Worm (Caenorhabditis elegans): Measurements from ENCODE around the gene Y40H7A.4.
"Not testable (repeated sequence)": the region's sequence is repeated elsewhere in the genome, so short reads cannot be mapped to it uniquely, and the experiment has no call there.

Gene Y40H7A.4

ce11 chrIV:15188298-15188883 lies 13.1 kb upstream of the Y40H7A.4 start:
- TF ChIP-seq pes-1 (GFP tag; IDR thresholded peaks at IDR 0.05), result peak; percentile 52
- TF ChIP-seq tbx-11 (GFP tag; IDR thresholded peaks at IDR 0.05), result 0 out of 2 replicates have a peak, but pooled peaks have one; percentile 25
- TF ChIP-seq sea-1 (GFP tag; conservative IDR thresholded peaks at IDR 0.05), result peak; percentile 62; the same call in 1 of the 2 replicates

DNA sequence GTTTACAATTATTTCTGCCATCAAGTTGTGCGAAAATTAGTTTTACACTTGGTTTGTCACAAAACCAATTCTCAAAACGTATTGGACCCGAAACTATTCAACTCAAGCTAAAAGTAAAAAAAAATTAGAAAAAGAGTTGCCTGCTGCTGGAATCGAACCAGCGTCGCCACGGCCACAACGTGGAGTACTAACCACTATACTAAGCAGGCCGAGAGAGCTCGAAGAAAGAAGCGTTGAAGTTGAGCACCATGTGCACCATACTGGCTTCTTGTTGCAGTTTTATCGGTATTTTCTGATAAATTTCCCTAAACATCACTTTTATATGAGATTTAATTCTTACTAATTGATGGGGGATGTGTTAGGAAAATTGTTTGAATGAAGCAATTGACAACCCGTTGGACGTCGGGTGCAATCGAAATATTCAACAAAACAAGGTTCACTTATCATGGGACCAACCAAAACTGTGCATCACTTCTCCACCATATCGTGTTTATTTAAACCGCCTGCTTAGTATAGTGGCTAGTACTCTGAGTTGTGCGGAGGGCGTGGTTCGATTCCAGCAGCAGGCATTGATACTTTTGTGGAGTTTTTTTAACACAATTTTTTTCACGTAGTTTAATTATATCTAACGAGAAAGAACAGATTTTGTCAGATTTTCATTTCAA lies 12.3 kb upstream of the Y40H7A.4 start:
- TF ChIP-seq ama-1 (optimal IDR thresholded peaks at IDR 0.05) (no peak), pes-1 (GFP tag; IDR thresholded peaks at IDR 0.05) (no peak)

ce11 chrIV:15179615-15180014 lies 4.3 kb upstream of the Y40H7A.4 start, which contains the start of gene srd-23:
Gene srd-23, plus strand, starts transcription at chrIV:15179915.
- no peak for TF ChIP-seq ama-1 (optimal IDR thresholded peaks at IDR 0.05)
- TF ChIP-seq ets-7 (tag; optimal IDR thresholded peaks at IDR 0.05), result no peak
- no peak for TF ChIP-seq hmg-4 (GFP tag; optimal IDR thresholded peaks at IDR 0.05)
- no peak for TF ChIP-seq F13C5.2 (tag; optimal IDR thresholded peaks at IDR 0.05)
- TF ChIP-seq scrt-1 (GFP tag; IDR thresholded peaks at IDR 0.05), result no peak

DNA sequence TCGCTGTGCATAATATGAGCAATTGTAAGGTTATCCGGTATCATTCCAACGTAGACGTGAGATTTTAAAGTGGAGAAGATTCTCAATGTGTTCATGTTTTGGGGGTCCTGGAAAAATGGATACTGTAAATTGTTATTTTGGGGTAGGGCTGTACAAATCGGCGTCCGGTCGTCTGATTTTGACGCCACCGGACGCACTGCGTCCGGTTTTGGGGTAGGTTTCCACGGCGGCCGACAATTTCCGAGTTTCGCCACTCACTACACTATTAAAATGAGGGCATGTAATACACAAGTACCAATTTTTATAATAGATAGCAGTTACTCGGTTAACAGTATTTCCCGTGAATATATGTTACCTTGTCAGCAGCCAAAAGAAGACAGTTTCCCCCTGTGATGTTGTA lies 6.9 kb downstream of the Y40H7A.4 start:
- TF ChIP-seq tbx-11 (GFP tag; IDR thresholded peaks at IDR 0.05) (no peak), sea-1 (GFP tag; conservative IDR thresholded peaks at IDR 0.05) (no peak), tra-4 (tag; optimal IDR thresholded peaks at IDR 0.05) (no peak), hnd-1 (tag; optimal IDR thresholded peaks at IDR 0.05) (no peak), scrt-1 (GFP tag; IDR thresholded peaks at IDR 0.05) (no peak), ceh-36 (tag; optimal IDR thresholded peaks at IDR 0.05) (no peak), pes-1 (GFP tag; IDR thresholded peaks at IDR 0.05) (no peak), hmbx-1 (tag; optimal IDR thresholded peaks at IDR 0.05) (no peak), flt-1 (GFP tag; IDR thresholded peaks at IDR 0.05) (no peak), ceh-13 (GFP tag; optimal IDR thresholded peaks at IDR 0.05) (no peak), hmg-4 (GFP tag; optimal IDR thresholded peaks at IDR 0.05) (no peak), ama-1 (optimal IDR thresholded peaks at IDR 0.05) (no peak), ets-7 (tag; optimal IDR thresholded peaks at IDR 0.05) (no peak), F13C5.2 (tag; optimal IDR thresholded peaks at IDR 0.05) (no peak), aly-1 (tag; optimal IDR thresholded peaks at IDR 0.05) (no peak)

- no peak for TF ChIP-seq tbx-37 (GFP tag; conservative IDR thresholded peaks at IDR 0.05)
Measured at ce11 chrIV:15165602-15166001, 9.7 kb downstream of the Y40H7A.4 start.

- TF ChIP-seq B0310.2 (tag; optimal IDR thresholded peaks at IDR 0.05) (no peak), ceh-36 (tag; optimal IDR thresholded peaks at IDR 0.05) (no peak), tra-4 (tag; optimal IDR thresholded peaks at IDR 0.05) (no peak), ets-7 (tag; optimal IDR thresholded peaks at IDR 0.05) (no peak), ama-1 (optimal IDR thresholded peaks at IDR 0.05) (no peak), F13C5.2 (tag; optimal IDR thresholded peaks at IDR 0.05) (no peak), aly-1 (tag; optimal IDR thresholded peaks at IDR 0.05) (no peak), hmg-4 (GFP tag; optimal IDR thresholded peaks at IDR 0.05) (no peak), flt-1 (GFP tag; IDR thresholded peaks at IDR 0.05) (no peak), scrt-1 (GFP tag; IDR thresholded peaks at IDR 0.05) (no peak), tbx-11 (GFP tag; IDR thresholded peaks at IDR 0.05) (no peak), ceh-13 (GFP tag; optimal IDR thresholded peaks at IDR 0.05) (no peak), hmbx-1 (tag; optimal IDR thresholded peaks at IDR 0.05) (no peak)
Measured at ce11 chrIV:15147104-15147503, 28.2 kb downstream of the Y40H7A.4 start, which contains the start of gene str-78. Gene str-78, minus strand, starts transcription at chrIV:15147204.

DNA sequence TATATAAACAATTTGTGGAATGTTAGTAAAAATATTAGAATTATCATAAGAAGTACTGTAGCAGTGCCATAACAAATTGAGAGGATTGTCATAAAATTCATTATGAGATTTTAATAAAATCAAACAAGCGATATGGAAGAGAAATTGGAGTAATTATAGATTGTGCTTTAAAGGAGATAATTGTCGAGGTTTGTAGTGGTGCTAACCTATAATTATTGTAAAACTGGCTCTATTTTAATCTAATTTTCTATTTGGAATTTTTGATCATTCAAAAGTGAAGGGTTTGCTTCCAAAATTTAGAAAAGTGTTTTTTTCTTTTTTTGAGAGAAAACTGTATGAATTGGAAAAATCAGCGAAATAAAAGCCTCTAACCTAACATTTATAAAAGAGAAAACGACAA lies 34.5 kb downstream of the Y40H7A.4 start, which contains the start of gene srg-51:
Gene srg-51 (minus strand): TSS at position 101 of the 400 bp plus-strand sequence.
- TF ChIP-seq tbx-37 (GFP tag; conservative IDR thresholded peaks at IDR 0.05), result no peak

- not testable (repeated sequence) for TF ChIP-seq B0310.2 (tag; optimal IDR thresholded peaks at IDR 0.05); tbx-37 (GFP tag; conservative IDR thresholded peaks at IDR 0.05); ceh-13 (GFP tag; optimal IDR thresholded peaks at IDR 0.05)
Measured at ce11 chrIV:15133899-15134298, 41.4 kb downstream of the Y40H7A.4 start, which contains the start of gene M199.8. Gene M199.8, minus strand, starts transcription at chrIV:15133999.

DNA sequence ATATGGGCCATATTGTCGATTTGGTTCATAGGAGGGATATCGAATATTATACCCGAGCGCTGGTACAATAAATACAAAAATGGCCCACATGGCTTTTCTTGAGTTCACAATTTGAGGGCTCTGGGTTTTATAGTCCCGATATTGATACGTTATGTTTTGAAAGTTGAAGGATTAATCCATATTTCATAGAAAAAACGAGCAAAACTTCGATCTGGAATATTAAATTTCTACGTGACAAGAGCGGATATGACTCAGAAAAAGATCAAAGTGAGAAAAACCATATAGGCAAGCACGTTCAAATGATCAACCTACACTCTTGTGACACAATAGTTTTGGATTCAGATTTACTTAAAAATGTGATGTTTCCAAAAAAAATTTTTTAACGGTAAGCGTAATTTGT lies 43.6 kb downstream of the Y40H7A.4 start, which contains the start of gene col-135:
Gene col-135 (minus strand): TSS at position 101 of the 400 bp plus-strand sequence.
- no peak for TF ChIP-seq aly-1 (tag; optimal IDR thresholded peaks at IDR 0.05)
- TF ChIP-seq tbx-11 (GFP tag; IDR thresholded peaks at IDR 0.05), result no peak
- no peak for TF ChIP-seq flt-1 (GFP tag; IDR thresholded peaks at IDR 0.05)
- no peak for TF ChIP-seq pes-1 (GFP tag; IDR thresholded peaks at IDR 0.05)
- no peak for TF ChIP-seq B0310.2 (tag; optimal IDR thresholded peaks at IDR 0.05)
- no peak for TF ChIP-seq scrt-1 (GFP tag; IDR thresholded peaks at IDR 0.05)
- no peak for TF ChIP-seq ceh-36 (tag; optimal IDR thresholded peaks at IDR 0.05)
- TF ChIP-seq hnd-1 (tag; optimal IDR thresholded peaks at IDR 0.05), result no peak
- TF ChIP-seq hmbx-1 (tag; optimal IDR thresholded peaks at IDR 0.05), result no peak
- no peak for TF ChIP-seq ceh-13 (GFP tag; optimal IDR thresholded peaks at IDR 0.05)
- TF ChIP-seq F13C5.2 (tag; optimal IDR thresholded peaks at IDR 0.05), result no peak
- no peak for TF ChIP-seq sea-1 (GFP tag; conservative IDR thresholded peaks at IDR 0.05)
- TF ChIP-seq hmg-4 (GFP tag; optimal IDR thresholded peaks at IDR 0.05), result no peak
- no peak for TF ChIP-seq tra-4 (tag; optimal IDR thresholded peaks at IDR 0.05)
- no peak for TF ChIP-seq ama-1 (optimal IDR thresholded peaks at IDR 0.05)
- no peak for TF ChIP-seq ets-7 (tag; optimal IDR thresholded peaks at IDR 0.05)

All from whole organism, early embryonic.